Worm (Caenorhabditis elegans) whole organism, midembryonic: ENCODE measurements around the gene attf-2.

ENCODE experiments used
- T22C8.4 ChIP-seq: fragments of 200-800 bp; sonication (Bioruptor generic); IDR thresholded peaks from 2 replicates; pipeline ENCODE4 v1.3.6; 2022; ENCODE audit warnings: missing genetic modification characterization, missing compliant biosample characterization
- cog-1 ChIP-seq: sonication (generic microtip); optimal IDR thresholded peaks from 2 replicates; lab custom pipeline; 2016; ENCODE audit warnings: missing genetic modification characterization, missing compliant biosample characterization
- flt-1 ChIP-seq: fragments of 200-800 bp; sonication (Bioruptor generic); IDR thresholded peaks from 2 replicates; pipeline ENCODE4 v1.3.6; 2022; ENCODE audit warnings: missing genetic modification characterization, missing compliant biosample characterization
- klf-2 ChIP-seq: fragments of 200-800 bp; sonication (Bioruptor generic); conservative IDR thresholded peaks from 2 replicates; pipeline ENCODE4 v1.3.6; 2022; ENCODE audit warnings: missing genetic modification reagents, missing genetic modification characterization, missing compliant biosample characterization
- med-1 ChIP-seq: sonication (generic microtip); optimal IDR thresholded peaks from 2 replicates; lab custom pipeline; 2017; ENCODE audit warnings: missing genetic modification characterization, mild to moderate bottlenecking, missing compliant biosample characterization, antibody characterized with exemption, missing genetic modification reagents; ENCODE audit not compliant: insufficient read depth
- ref-1 ChIP-seq: fragments of 200-800 bp; sonication (Bioruptor generic); conservative IDR thresholded peaks from 2 replicates; pipeline ENCODE4 v1.3.6; 2022; ENCODE audit warnings: missing genetic modification reagents, missing genetic modification characterization, missing compliant biosample characterization
- tab-1 ChIP-seq: fragments of 200-800 bp; sonication (Bioruptor generic); IDR thresholded peaks from 2 replicates; pipeline ENCODE4 v1.3.6; 2022; ENCODE audit warnings: missing genetic modification characterization, missing compliant biosample characterization
- ztf-23 ChIP-seq: fragments of 200-800 bp; sonication (Bioruptor generic); IDR thresholded peaks from 2 replicates; pipeline ENCODE4 v1.3.6; 2022; ENCODE audit warnings: missing genetic modification reagents, missing genetic modification characterization, missing compliant biosample characterization
- ztf-29 ChIP-seq: fragments of 200-800 bp; sonication (Bioruptor generic); IDR thresholded peaks from 2 replicates; pipeline ENCODE4 v1.3.6; 2022; ENCODE audit warnings: missing genetic modification reagents, missing genetic modification characterization, missing compliant biosample characterization

The attf-2 gene

DNA sequence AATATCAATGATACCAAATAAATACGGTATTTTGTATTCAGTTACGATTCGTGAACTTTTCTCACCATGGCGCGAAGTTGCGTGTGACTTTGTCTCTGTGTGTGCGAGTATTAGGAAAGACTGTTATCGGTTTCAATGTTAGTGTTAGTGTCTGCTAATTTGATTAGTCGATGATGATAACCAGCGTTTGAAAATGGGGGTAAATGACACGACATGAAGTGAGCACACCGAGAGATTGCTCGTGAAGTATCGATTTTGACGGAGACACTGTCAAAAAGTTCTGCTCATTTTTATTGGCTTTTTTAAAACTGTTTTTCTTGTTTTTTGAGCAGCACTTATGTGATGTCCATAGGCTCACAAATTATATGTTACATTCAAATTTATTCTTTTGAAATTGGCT is 2.5 kb upstream of the attf-2 start:
- TF ChIP-seq flt-1 (GFP tag; lab: Robert Waterston, UW) (no peak), ref-1 (GFP tag; lab: Robert Waterston, UW) (no peak)

DNA sequence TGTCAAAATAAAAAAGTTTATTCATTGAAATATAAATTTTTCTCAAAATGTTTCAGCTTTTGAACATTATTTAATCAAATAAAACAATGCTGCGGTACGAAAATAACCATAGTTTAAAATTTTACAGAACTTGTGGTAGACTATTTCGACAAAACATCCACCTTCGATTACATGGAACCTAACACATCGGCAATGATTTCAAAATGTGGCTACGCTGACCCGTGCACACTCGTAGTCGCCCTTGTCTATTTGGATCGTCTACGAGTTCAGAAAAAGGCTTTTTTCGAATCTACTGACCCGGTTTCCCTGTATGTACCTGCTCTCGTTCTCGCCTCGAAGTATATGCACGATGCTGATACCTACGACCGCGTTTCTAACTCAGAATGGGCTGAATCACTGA is 1.1 kb upstream of the attf-2 start:
- no peak for TF ChIP-seq klf-2
- no peak for TF ChIP-seq ref-1 (GFP tag; lab: Robert Waterston, UW)

DNA sequence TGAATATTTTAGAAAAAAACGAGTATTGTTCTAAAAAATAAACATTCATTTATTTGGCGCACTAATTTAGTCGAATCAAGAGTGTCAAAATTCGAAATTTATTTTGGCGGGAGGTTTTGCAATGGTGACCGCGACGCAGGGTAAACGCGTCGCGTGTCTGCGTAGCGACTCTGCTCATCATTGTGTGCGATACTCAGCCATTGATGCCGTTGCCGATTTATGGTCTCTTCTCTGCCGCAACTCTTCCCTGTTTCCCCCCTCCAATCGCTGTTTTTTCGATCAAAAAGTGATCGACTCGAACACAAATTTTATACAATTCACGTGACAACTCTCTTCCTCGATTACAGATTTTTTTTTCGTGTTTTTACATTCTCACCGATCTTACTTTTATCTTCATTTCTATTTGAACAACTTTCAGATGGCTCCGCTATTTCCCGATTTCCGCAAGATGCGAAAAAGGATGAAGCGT is 595 bp upstream of the attf-2 start, which contains the start of gene F09G2.2:
Gene F09G2.2 (plus strand): TSS at position 419 of the 469 bp plus-strand sequence.
- TF ChIP-seq flt-1 (GFP tag; lab: Robert Waterston, UW) (peak; percentile 72), T22C8.4 (GFP tag; lab: Robert Waterston, UW) (no peak), cog-1 (tag; lab: Kevin White, UChicago) (peak; percentile 43)

DNA sequence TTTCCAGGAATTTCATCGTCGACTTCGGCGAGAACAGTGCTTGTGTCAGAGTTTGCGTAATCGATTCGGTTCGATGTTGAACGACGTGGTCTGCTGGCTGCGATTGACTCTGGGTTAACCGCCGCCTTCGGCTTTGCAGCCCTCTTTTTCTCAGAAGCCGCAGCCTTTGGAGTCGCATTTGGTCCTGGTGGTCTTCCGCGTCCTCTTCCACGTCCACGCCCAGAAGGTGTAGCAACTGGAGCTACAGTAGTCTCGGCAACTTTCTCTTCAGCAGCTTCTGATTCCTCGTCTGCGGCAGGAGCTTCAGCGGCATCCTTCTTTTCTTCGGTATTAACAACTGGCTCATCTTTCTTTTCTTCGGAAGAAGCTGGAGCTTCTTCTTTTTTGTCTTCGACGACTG is 1.1 kb downstream of the attf-2 start:
- TF ChIP-seq cog-1 (tag; lab: Kevin White, UChicago) (no peak), med-1 (no peak), ztf-29 (GFP tag; lab: Robert Waterston, UW) (no peak), flt-1 (GFP tag; lab: Robert Waterston, UW) (no peak), klf-2 (no peak), T22C8.4 (GFP tag; lab: Robert Waterston, UW) (no peak), tab-1 (GFP tag; lab: Robert Waterston, UW) (no peak), ztf-23 (GFP tag; lab: Robert Waterston, UW) (no peak)

DNA sequence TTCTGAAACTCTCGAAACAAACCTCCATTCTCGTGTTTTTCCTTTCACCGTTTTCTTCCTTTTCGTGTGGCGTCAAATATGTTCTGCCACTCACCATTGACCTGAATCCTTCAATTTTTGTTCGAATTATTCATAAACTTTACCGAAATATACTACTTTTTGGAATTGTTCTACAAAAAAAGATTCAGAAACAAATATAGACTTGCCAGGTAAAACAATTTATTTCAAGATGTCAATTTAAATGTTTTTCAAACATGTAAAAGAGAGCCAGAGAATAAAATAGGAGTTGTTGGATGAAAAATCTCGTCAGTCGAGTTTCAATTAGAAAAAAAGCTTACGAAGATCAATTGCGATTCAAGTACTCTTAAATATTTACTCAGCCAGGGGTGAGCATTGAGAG is 2.4 kb downstream of the attf-2 start, which contains the start of gene F09G2.8:
Gene F09G2.8 (minus strand): TSS at position 101 of the 400 bp plus-strand sequence.
- TF ChIP-seq flt-1 (GFP tag; lab: Robert Waterston, UW), result no peak
- TF ChIP-seq ztf-23 (GFP tag; lab: Robert Waterston, UW), result no peak
- TF ChIP-seq med-1, result no peak
- TF ChIP-seq T22C8.4 (GFP tag; lab: Robert Waterston, UW), result no peak
- TF ChIP-seq tab-1 (GFP tag; lab: Robert Waterston, UW), result no peak
- no peak for TF ChIP-seq cog-1 (tag; lab: Kevin White, UChicago)
- no peak for TF ChIP-seq ztf-29 (GFP tag; lab: Robert Waterston, UW)
- TF ChIP-seq klf-2, result no peak
- no peak for TF ChIP-seq ref-1 (GFP tag; lab: Robert Waterston, UW)

DNA sequence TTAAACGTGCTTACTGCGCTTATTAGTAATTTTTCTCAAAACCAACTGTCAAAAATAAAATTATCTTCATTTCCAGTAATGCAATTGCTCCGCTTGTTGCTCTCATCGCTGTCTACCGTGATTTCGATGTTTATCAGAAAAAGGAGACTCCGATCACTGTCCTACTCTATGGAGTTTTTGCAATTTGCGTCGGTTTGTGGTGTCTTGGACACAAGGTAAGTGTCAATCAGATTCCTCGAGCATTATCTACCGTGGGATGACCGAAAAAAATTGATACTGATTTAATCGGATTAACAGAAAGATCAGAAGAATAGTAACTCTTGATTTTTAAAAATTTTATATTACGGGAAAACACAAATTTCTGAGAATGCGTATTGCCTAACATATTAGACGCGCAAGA is 8.6 kb downstream of the attf-2 start:
- TF ChIP-seq ztf-29 (GFP tag; lab: Robert Waterston, UW) (no peak), cog-1 (tag; lab: Kevin White, UChicago) (no peak), med-1 (no peak), T22C8.4 (GFP tag; lab: Robert Waterston, UW) (no peak), tab-1 (GFP tag; lab: Robert Waterston, UW) (no peak), ref-1 (GFP tag; lab: Robert Waterston, UW) (no peak), ztf-23 (GFP tag; lab: Robert Waterston, UW) (no peak), flt-1 (GFP tag; lab: Robert Waterston, UW) (no peak), klf-2 (no peak)

DNA sequence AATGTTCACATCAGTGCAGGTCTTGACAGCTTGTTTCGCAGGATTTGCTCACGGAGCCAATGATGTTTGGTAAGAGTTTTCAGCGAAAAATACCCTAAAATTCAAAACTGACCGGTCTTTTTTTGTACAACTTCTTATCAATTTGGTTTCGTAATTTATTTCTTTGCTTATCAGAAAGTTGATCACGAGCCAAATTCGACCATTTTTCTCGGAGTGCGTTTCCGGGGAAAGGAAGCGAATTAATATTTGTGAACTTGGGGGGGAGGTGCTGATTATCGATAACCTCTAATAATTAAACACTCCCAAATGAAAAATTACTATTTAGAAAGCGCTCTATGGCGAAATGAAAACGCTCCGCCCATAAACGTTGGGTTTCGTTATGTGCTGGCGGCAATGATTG is 9.3 kb downstream of the attf-2 start:
- TF ChIP-seq ztf-29 (GFP tag; lab: Robert Waterston, UW) (no peak), ztf-23 (GFP tag; lab: Robert Waterston, UW) (no peak), flt-1 (GFP tag; lab: Robert Waterston, UW) (no peak), ref-1 (GFP tag; lab: Robert Waterston, UW) (no peak), tab-1 (GFP tag; lab: Robert Waterston, UW) (no peak), klf-2 (no peak), cog-1 (tag; lab: Kevin White, UChicago) (no peak), med-1 (no peak)

DNA sequence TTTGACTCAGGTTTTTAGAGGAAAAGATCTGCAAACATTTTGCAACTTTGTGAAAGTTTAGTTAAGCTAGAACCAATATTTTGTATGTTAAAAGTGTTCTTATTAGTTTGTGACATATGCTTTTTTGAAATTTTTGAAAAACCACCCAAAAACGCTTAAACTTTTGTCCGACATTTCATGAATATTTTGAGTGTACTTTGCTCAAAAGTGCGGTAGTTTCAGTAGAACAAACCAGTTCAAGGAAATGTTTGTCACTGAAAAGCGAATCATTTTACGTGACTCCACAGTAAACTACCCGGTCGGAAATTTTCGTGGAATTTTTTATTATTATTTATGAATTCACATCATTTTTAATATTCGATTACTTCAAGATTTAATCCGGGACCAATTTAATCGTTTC is 11.4 kb downstream of the attf-2 start, which contains the start of gene pitr-5:
Gene pitr-5 (plus strand): TSS at position 301 of the 400 bp plus-strand sequence.
- TF ChIP-seq ztf-23 (GFP tag; lab: Robert Waterston, UW) (no peak), ztf-29 (GFP tag; lab: Robert Waterston, UW) (no peak), med-1 (no peak), flt-1 (GFP tag; lab: Robert Waterston, UW) (no peak), cog-1 (tag; lab: Kevin White, UChicago) (no peak), klf-2 (no peak), ref-1 (GFP tag; lab: Robert Waterston, UW) (no peak)

DNA sequence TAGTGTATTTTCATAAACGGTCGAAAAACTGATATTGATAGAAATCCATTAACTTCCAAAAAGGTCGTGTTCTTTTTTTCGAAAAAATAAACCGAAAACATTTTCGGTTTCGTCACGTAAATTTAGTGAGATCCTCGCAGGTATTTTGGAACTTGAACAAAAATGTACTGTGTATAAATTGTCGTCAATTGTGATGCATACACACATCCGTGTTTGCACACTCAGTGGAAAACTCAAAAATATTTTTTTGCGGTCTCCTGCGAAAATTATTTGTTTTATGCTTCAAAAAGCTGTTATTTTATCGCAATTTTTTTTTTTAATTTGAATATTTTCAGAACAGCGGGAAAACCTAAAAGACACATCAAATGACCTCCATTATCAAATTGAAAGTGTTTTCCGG is 17.1 kb downstream of the attf-2 start, which contains the start of gene cpsf-2:
Gene cpsf-2 (plus strand): TSS at position 330 of the 400 bp plus-strand sequence.
- TF ChIP-seq ztf-29 (GFP tag; lab: Robert Waterston, UW) (no peak), klf-2 (no peak), T22C8.4 (GFP tag; lab: Robert Waterston, UW) (no peak), cog-1 (tag; lab: Kevin White, UChicago) (no peak), ztf-23 (GFP tag; lab: Robert Waterston, UW) (no peak), med-1 (no peak), tab-1 (GFP tag; lab: Robert Waterston, UW) (no peak), flt-1 (GFP tag; lab: Robert Waterston, UW) (no peak), ref-1 (GFP tag; lab: Robert Waterston, UW) (no peak)

DNA sequence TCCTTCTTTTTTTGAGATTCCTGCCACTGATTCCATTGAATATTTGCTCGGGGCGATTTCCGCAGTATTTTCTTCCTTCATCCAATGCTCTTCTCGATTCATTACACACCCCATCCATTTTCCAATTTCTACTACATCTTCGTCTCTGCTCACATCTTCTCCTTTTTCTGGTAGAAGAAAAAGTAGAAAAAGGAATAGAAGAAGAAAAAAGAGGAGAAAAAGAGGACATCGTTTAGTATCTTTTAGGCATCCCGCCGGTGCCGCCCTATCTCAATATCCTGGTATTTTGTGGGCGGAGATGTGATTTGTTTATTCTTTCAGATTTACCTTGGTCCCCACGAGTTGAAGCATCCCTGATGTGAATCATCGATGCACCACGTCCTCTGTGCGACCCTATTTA is 20.7 kb downstream of the attf-2 start, which contains the start of gene lgc-39:
Gene lgc-39 (plus strand): TSS at position 301 of the 400 bp plus-strand sequence.
- TF ChIP-seq med-1, result no peak
- no peak for TF ChIP-seq flt-1 (GFP tag; lab: Robert Waterston, UW)
- TF ChIP-seq tab-1 (GFP tag; lab: Robert Waterston, UW), result no peak
- TF ChIP-seq ref-1 (GFP tag; lab: Robert Waterston, UW), result no peak
- no peak for TF ChIP-seq T22C8.4 (GFP tag; lab: Robert Waterston, UW)
- no peak for TF ChIP-seq ztf-23 (GFP tag; lab: Robert Waterston, UW)
- no peak for TF ChIP-seq cog-1 (tag; lab: Kevin White, UChicago)
- TF ChIP-seq klf-2, result no peak
- no peak for TF ChIP-seq ztf-29 (GFP tag; lab: Robert Waterston, UW)
